Fruit fly (Drosophila melanogaster) S2 (cell line): Measurements from ENCODE around the gene CG33796.

Experiments used
- CG8478 ChIP-seq: fragments of >200 bp; optimal IDR thresholded peaks from 2 replicates; lab custom pipeline; 2018
- CTCF ChIP-seq, 2 experiments: fragments of >200 bp; optimal IDR thresholded peaks; 2 replicates each; lab custom pipeline; 2018

dm6 chr3L:16193851-16194709 is 24.2 kb upstream of the CG33796 start:
- no peak for TF ChIP-seq CTCF (optimal IDR thresholded peaks at IDR 0.05; lab: Kevin White, UChicago)
- TF ChIP-seq CG8478: no peak
